Worm (Caenorhabditis elegans) whole organism, L2 larva: ENCODE data around the gene C15H11.1.

ENCODE experiments used
- F13H6.1 ChIP-seq: sonication (generic microtip); optimal IDR thresholded peaks from 2 replicates; lab custom pipeline; 2016; ENCODE audit warnings: missing genetic modification characterization, missing compliant biosample characterization
- Y55F3AM.14 ChIP-seq: fragments of 200-800 bp; sonication (Bioruptor generic); optimal IDR thresholded peaks from 2 replicates; lab custom pipeline; 2018; ENCODE audit warnings: mild to moderate bottlenecking, missing genetic modification characterization, missing compliant biosample characterization
- ZK546.5 ChIP-seq: sonication (generic microtip); optimal IDR thresholded peaks from 2 replicates; lab custom pipeline; 2017; ENCODE audit warnings: missing biosample characterization, missing genetic modification characterization
- alr-1 ChIP-seq: fragments of 150-350 bp; optimal IDR thresholded peaks from 2 replicates; lab custom pipeline; 2014; ENCODE audit warnings: missing biosample characterization, missing genetic modification characterization
- aly-2 ChIP-seq: fragments of 150-350 bp; optimal IDR thresholded peaks from 2 replicates; lab custom pipeline; 2014; ENCODE audit warnings: missing biosample characterization, missing genetic modification characterization
- ama-1 ChIP-seq: fragments of 150-350 bp; optimal IDR thresholded peaks from 2 replicates; lab custom pipeline; 2018; ENCODE audit warnings: inconsistent platforms
- ceh-16 ChIP-seq: fragments of 150-350 bp; optimal IDR thresholded peaks from 2 replicates; lab custom pipeline; 2014; ENCODE audit warnings: missing biosample characterization, missing genetic modification characterization
- ceh-82 ChIP-seq: fragments of 150-350 bp; optimal IDR thresholded peaks from 2 replicates; lab custom pipeline; 2014; ENCODE audit warnings: missing biosample characterization, missing genetic modification characterization
- crh-2 ChIP-seq: sonication (generic microtip); optimal IDR thresholded peaks from 2 replicates; lab custom pipeline; 2017; ENCODE audit warnings: missing biosample characterization, missing genetic modification characterization
- egl-27 ChIP-seq: sonication (generic microtip); optimal IDR thresholded peaks from 3 replicates; lab custom pipeline; 2017; ENCODE audit warnings: missing biosample characterization, missing genetic modification reagents, missing genetic modification characterization
- elt-1 ChIP-seq: fragments of 150-350 bp; optimal IDR thresholded peaks from 2 replicates; lab custom pipeline; 2014; ENCODE audit warnings: missing biosample characterization, missing genetic modification characterization
- elt-3 ChIP-seq: sonication (generic microtip); optimal IDR thresholded peaks from 2 replicates; lab custom pipeline; 2017; ENCODE audit warnings: missing biosample characterization, missing genetic modification characterization
- fos-1 ChIP-seq: fragments of 150-350 bp; optimal IDR thresholded peaks from 2 replicates; lab custom pipeline; 2014; ENCODE audit warnings: missing biosample characterization, missing genetic modification characterization
- gmeb-1 ChIP-seq: fragments of 150-350 bp; optimal IDR thresholded peaks from 2 replicates; lab custom pipeline; 2014; ENCODE audit warnings: missing biosample characterization, missing genetic modification characterization
- lin-11 ChIP-seq: fragments of 150-350 bp; sonication (generic microtip); optimal IDR thresholded peaks from 2 replicates; lab custom pipeline; 2014; ENCODE audit warnings: missing biosample characterization, missing genetic modification characterization, inconsistent platforms, mixed read lengths
- lin-13 ChIP-seq: fragments of 150-350 bp; optimal IDR thresholded peaks from 2 replicates; lab custom pipeline; 2014; ENCODE audit warnings: missing biosample characterization, missing genetic modification reagents, missing genetic modification characterization
- lsy-2 ChIP-seq, 2 experiments: fragments of 150-350 bp in 1 of 2; sonication (generic microtip) in 1 of 2; optimal IDR thresholded peaks; 2 replicates each; lab custom pipeline; 2014 to 2017; ENCODE audit warnings: missing biosample characterization in 2 of 2, missing genetic modification characterization in 2 of 2
- mab-5 ChIP-seq: fragments of 150-350 bp; optimal IDR thresholded peaks from 2 replicates; lab custom pipeline; 2014; ENCODE audit warnings: missing biosample characterization, missing genetic modification characterization
- mbf-1 ChIP-seq: sonication (generic microtip); optimal IDR thresholded peaks from 2 replicates; lab custom pipeline; 2017; ENCODE audit warnings: missing biosample characterization, missing genetic modification characterization
- mdl-1 ChIP-seq, 2 experiments: fragments of 150-350 bp in 1 of 2; sonication (generic microtip) in 1 of 2; optimal IDR thresholded peaks; 2 replicates each; lab custom pipeline; 2017; ENCODE audit warnings: missing biosample characterization in 2 of 2, missing genetic modification characterization in 2 of 2
- nhr-10 ChIP-seq: sonication (generic microtip); optimal IDR thresholded peaks from 2 replicates; lab custom pipeline; 2017; ENCODE audit warnings: missing biosample characterization, missing genetic modification characterization
- nhr-11 ChIP-seq: fragments of 150-350 bp; optimal IDR thresholded peaks from 2 replicates; lab custom pipeline; 2014; ENCODE audit warnings: missing biosample characterization, missing genetic modification characterization
- nhr-12 ChIP-seq: fragments of 150-350 bp; optimal IDR thresholded peaks from 2 replicates; lab custom pipeline; 2014; ENCODE audit warnings: missing biosample characterization, missing genetic modification characterization
- nhr-21 ChIP-seq: fragments of 150-350 bp; optimal IDR thresholded peaks from 2 replicates; lab custom pipeline; 2014; ENCODE audit warnings: missing biosample characterization, missing genetic modification characterization
- nhr-23 ChIP-seq: fragments of 150-350 bp; optimal IDR thresholded peaks from 2 replicates; lab custom pipeline; 2014; ENCODE audit warnings: missing biosample characterization, missing genetic modification reagents, missing genetic modification characterization
- nhr-237 ChIP-seq: fragments of 150-350 bp; optimal IDR thresholded peaks from 2 replicates; lab custom pipeline; 2014; ENCODE audit warnings: missing biosample characterization, missing genetic modification characterization
- nhr-25 ChIP-seq: fragments of 150-350 bp; sonication (generic microtip); optimal IDR thresholded peaks from 3 replicates; lab custom pipeline; 2014; ENCODE audit warnings: missing biosample characterization, missing genetic modification characterization
- nhr-6 ChIP-seq: fragments of 150-350 bp; optimal IDR thresholded peaks from 2 replicates; lab custom pipeline; 2014; ENCODE audit warnings: missing biosample characterization, missing genetic modification characterization
- nhr-77 ChIP-seq: fragments of 150-350 bp; optimal IDR thresholded peaks from 2 replicates; lab custom pipeline; 2014; ENCODE audit warnings: missing biosample characterization, missing genetic modification characterization
- peb-1 ChIP-seq: fragments of 150-350 bp; optimal IDR thresholded peaks from 2 replicates; lab custom pipeline; 2014; ENCODE audit warnings: missing biosample characterization, missing genetic modification characterization
- sem-4 ChIP-seq: fragments of 150-350 bp; optimal IDR thresholded peaks from 2 replicates; lab custom pipeline; 2014; ENCODE audit warnings: missing biosample characterization, missing genetic modification reagents, missing genetic modification characterization
- skn-1 ChIP-seq: sonication (generic microtip); optimal IDR thresholded peaks from 2 replicates; lab custom pipeline; 2017; ENCODE audit warnings: missing biosample characterization, missing genetic modification characterization
- sma-3 ChIP-seq: sonication (generic microtip); optimal IDR thresholded peaks from 2 replicates; lab custom pipeline; 2016; ENCODE audit warnings: missing genetic modification reagents, missing genetic modification characterization, missing compliant biosample characterization
- unc-55 ChIP-seq: fragments of 150-350 bp; sonication (generic microtip); optimal IDR thresholded peaks from 3 replicates; lab custom pipeline; 2014; ENCODE audit warnings: missing biosample characterization, missing genetic modification reagents, missing genetic modification characterization
- zag-1 ChIP-seq: fragments of 150-350 bp; optimal IDR thresholded peaks from 2 replicates; lab custom pipeline; 2014; ENCODE audit warnings: missing biosample characterization, missing genetic modification characterization
- ztf-1 ChIP-seq: fragments of 200-800 bp; sonication (Bioruptor generic); conservative IDR thresholded peaks from 2 replicates; pipeline ENCODE4 v1.3.6; 2022; ENCODE audit warnings: missing genetic modification characterization, missing compliant biosample characterization
- ztf-11 ChIP-seq: sonication (generic microtip); optimal IDR thresholded peaks from 2 replicates; lab custom pipeline; 2017; ENCODE audit warnings: missing biosample characterization, missing genetic modification characterization

C15H11.1 gene

ce11 chrV:14378052-14378451, 15.6 kb upstream of the C15H11.1 start:
- TF ChIP-seq elt-3 (tag; lab: Kevin White, UChicago): no peak
- TF ChIP-seq sem-4 (tag; lab: Kevin White, UChicago): no peak
- TF ChIP-seq peb-1 (tag; lab: Kevin White, UChicago): no peak
- TF ChIP-seq nhr-21 (tag; lab: Kevin White, UChicago): no peak
- TF ChIP-seq ama-1: no peak
- no peak for TF ChIP-seq nhr-25 (tag; lab: Kevin White, UChicago)
- no peak for TF ChIP-seq alr-1 (tag; lab: Kevin White, UChicago)
- TF ChIP-seq nhr-10 (tag; lab: Kevin White, UChicago): no peak
- no peak for TF ChIP-seq ceh-16 (tag; lab: Kevin White, UChicago)
- TF ChIP-seq ztf-1: no peak
- no peak for TF ChIP-seq gmeb-1 (tag; lab: Kevin White, UChicago)
- no peak for TF ChIP-seq nhr-11 (tag; lab: Kevin White, UChicago)
- TF ChIP-seq nhr-12 (tag; lab: Kevin White, UChicago): no peak
- no peak for TF ChIP-seq Y55F3AM.14
- no peak for TF ChIP-seq mdl-1 (tag; optimal IDR thresholded peaks at IDR 0.05; lab: Kevin White, UChicago)
- no peak for TF ChIP-seq skn-1 (tag; lab: Kevin White, UChicago)
- TF ChIP-seq crh-2 (tag; lab: Kevin White, UChicago): no peak
- TF ChIP-seq egl-27 (tag; lab: Kevin White, UChicago): no peak

ce11 chrV:14378986-14379385, 14.6 kb upstream of the C15H11.1 start, which contains the start of gene npr-43:
Gene npr-43, minus strand, starts transcription at chrV:14379086.
- TF ChIP-seq unc-55 (GFP tag; lab: Kevin White, UChicago): no peak
- no peak for TF ChIP-seq aly-2 (tag; lab: Kevin White, UChicago)
- TF ChIP-seq sma-3: no peak
- TF ChIP-seq Y55F3AM.14: no peak
- no peak for TF ChIP-seq nhr-23 (tag; lab: Kevin White, UChicago)
- TF ChIP-seq ztf-1: no peak
- TF ChIP-seq nhr-12 (tag; lab: Kevin White, UChicago): no peak
- TF ChIP-seq nhr-10 (tag; lab: Kevin White, UChicago): no peak
- no peak for TF ChIP-seq lsy-2 (tag; optimal IDR thresholded peaks at IDR 0.05; lab: Kevin White, UChicago)
- no peak for TF ChIP-seq lin-13

- no peak for TF ChIP-seq nhr-12 (tag; lab: Kevin White, UChicago)
- no peak for TF ChIP-seq F13H6.1 (tag; lab: Kevin White, UChicago)
- TF ChIP-seq elt-3 (tag; lab: Kevin White, UChicago): no peak
- TF ChIP-seq ama-1: no peak
- no peak for TF ChIP-seq nhr-237 (tag; lab: Kevin White, UChicago)
- no peak for TF ChIP-seq peb-1 (tag; lab: Kevin White, UChicago)
- no peak for TF ChIP-seq nhr-10 (tag; lab: Kevin White, UChicago)
- TF ChIP-seq nhr-23 (tag; lab: Kevin White, UChicago): no peak
- no peak for TF ChIP-seq ceh-82 (tag; lab: Kevin White, UChicago)
- TF ChIP-seq ztf-1: no peak
- no peak for TF ChIP-seq nhr-11 (tag; lab: Kevin White, UChicago)
- TF ChIP-seq alr-1 (tag; lab: Kevin White, UChicago): no peak
- TF ChIP-seq elt-1 (tag; lab: Kevin White, UChicago): no peak
These were observed 13.4 kb upstream of the C15H11.1 start for ce11 chrV:14380242-14380641.

ce11 chrV:14391830-14392229, 1.8 kb upstream of the C15H11.1 start, which contains the start of gene C15H11.10:
Gene C15H11.10, plus strand, starts transcription at chrV:14392130.
- no peak for TF ChIP-seq ZK546.5
- TF ChIP-seq Y55F3AM.14: no peak
- TF ChIP-seq F13H6.1 (tag; lab: Kevin White, UChicago): no peak
- TF ChIP-seq ama-1: no peak
- TF ChIP-seq elt-3 (tag; lab: Kevin White, UChicago): no peak
- no peak for TF ChIP-seq ztf-11 (tag; lab: Kevin White, UChicago)
- no peak for TF ChIP-seq zag-1 (tag; lab: Kevin White, UChicago)
- TF ChIP-seq sma-3: no peak
- TF ChIP-seq peb-1 (tag; lab: Kevin White, UChicago): no peak
- no peak for TF ChIP-seq mbf-1 (tag; lab: Kevin White, UChicago)
- no peak for TF ChIP-seq lin-13
- TF ChIP-seq nhr-6 (tag; lab: Kevin White, UChicago): no peak
- no peak for TF ChIP-seq nhr-10 (tag; lab: Kevin White, UChicago)
- TF ChIP-seq nhr-77: no peak
- TF ChIP-seq nhr-25 (tag; lab: Kevin White, UChicago): no peak
- TF ChIP-seq fos-1 (tag; lab: Kevin White, UChicago): no peak

- no peak for TF ChIP-seq lsy-2 (tag; optimal IDR thresholded peaks at IDR 0.05; lab: Kevin White, UChicago)
- TF ChIP-seq ama-1: no peak
- TF ChIP-seq mab-5 (tag; lab: Kevin White, UChicago): no peak
- TF ChIP-seq lin-13: no peak
- no peak for TF ChIP-seq fos-1 (tag; lab: Kevin White, UChicago)
- TF ChIP-seq lin-11 (tag; lab: Kevin White, UChicago): no peak
- no peak for TF ChIP-seq ceh-16 (tag; lab: Kevin White, UChicago)
These were observed 1.1 kb downstream of the C15H11.1 start, which contains the start of gene C15H11.13 for ce11 chrV:14394743-14395142. Gene C15H11.13, plus strand, starts transcription at chrV:14395043.
